Worm (Caenorhabditis elegans) whole organism, L4/young adult: ENCODE measurements around the gene Y53C12A.7.

Source experiments
- W03F9.2 ChIP-seq: fragments of 150-350 bp; optimal IDR thresholded peaks from 2 replicates; lab custom pipeline; 2014; ENCODE audit warnings: missing biosample characterization, missing genetic modification characterization
- dao-5 ChIP-seq: sonication (generic microtip); optimal IDR thresholded peaks from 2 replicates; lab custom pipeline; 2016; ENCODE audit warnings: missing genotype, missing genetic modification characterization, moderate library complexity, missing compliant biosample characterization
- him-1 ChIP-seq: sonication (generic microtip); optimal IDR thresholded peaks from 2 replicates; lab custom pipeline; 2016; ENCODE audit warnings: missing genotype, missing genetic modification reagents, missing genetic modification characterization, missing compliant biosample characterization

DNA sequence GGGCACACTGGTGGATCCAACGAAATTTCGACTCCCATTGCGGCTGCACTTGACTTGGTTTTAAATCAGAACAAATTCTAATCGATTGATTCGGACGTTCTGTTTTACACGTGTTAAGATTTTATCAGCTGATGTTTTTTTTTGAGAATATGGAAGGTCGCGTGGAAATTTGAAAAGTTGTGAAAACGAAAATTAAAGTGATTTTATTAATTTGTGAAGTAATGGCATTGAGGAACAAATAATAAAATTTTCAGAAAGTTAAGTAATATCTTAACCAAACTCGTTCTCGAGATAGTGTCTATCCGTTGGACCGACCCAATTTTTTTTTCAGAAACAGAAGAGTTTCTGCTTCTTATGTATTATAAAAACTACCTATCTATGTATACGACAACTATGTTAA is 48.6 kb upstream of the Y53C12A.7 start, which contains the start of gene ZK1307.4:
- TF ChIP-seq him-1 (tag; lab: Kevin White, UChicago), result no peak
- TF ChIP-seq dao-5, result no peak
- no peak for TF ChIP-seq W03F9.2 (tag; lab: Kevin White, UChicago)
